Worm (Caenorhabditis elegans): Measurements from ENCODE around the gene ccz-1.
A peak's percentile ranks its signal among the peaks of the same experiment; 100 is the strongest.

- no peak for TF ChIP-seq vab-15 (tag; optimal IDR thresholded peaks at IDR 0.05)
- peak; percentile 94 for TF ChIP-seq snu-23 (GFP tag; optimal IDR thresholded peaks at IDR 0.05)
- no peak for TF ChIP-seq nhr-76 (tag; optimal IDR thresholded peaks at IDR 0.05)
Measured at ce11 chrV:13678542-13678941, at the start of gene ccz-1, which contains the start of gene tag-65.
